Fruit fly (Drosophila melanogaster) whole organism, adult: ENCODE data around the gene CAHbeta.

Source experiments
- CG11617 ChIP-seq: fragments of 200-800 bp; sonication (Bioruptor generic); optimal IDR thresholded peaks from 2 replicates; lab custom pipeline; 2017; ENCODE audit warnings: mild to moderate bottlenecking, missing biosample characterization, missing genetic modification reagents, missing genetic modification characterization
- CG12768 ChIP-seq: fragments of 200-800 bp; sonication (Bioruptor generic); optimal IDR thresholded peaks from 2 replicates; lab custom pipeline; 2017; ENCODE audit warnings: missing biosample characterization, missing genetic modification characterization, mild to moderate bottlenecking, moderate library complexity, missing genetic modification reagents
- CG14711 ChIP-seq: fragments of 200-800 bp; sonication (Bioruptor generic); optimal IDR thresholded peaks from 2 replicates; lab custom pipeline; 2018; ENCODE audit warnings: missing biosample characterization, mild to moderate bottlenecking, missing genetic modification characterization, moderate library complexity
- CG1620 ChIP-seq: fragments of 200-800 bp; sonication (Bioruptor generic); optimal IDR thresholded peaks from 2 replicates; lab custom pipeline; 2016; ENCODE audit warnings: missing biosample characterization, missing genetic modification characterization
- CG33017 ChIP-seq: fragments of 200-800 bp; sonication (Bioruptor generic); optimal IDR thresholded peaks from 2 replicates; lab custom pipeline; 2018; ENCODE audit warnings: missing biosample characterization, mild to moderate bottlenecking, missing genetic modification characterization, moderate library complexity
- CG5204 ChIP-seq: fragments of 200-800 bp; sonication (Bioruptor generic); optimal IDR thresholded peaks from 2 replicates; lab custom pipeline; 2016; ENCODE audit warnings: missing biosample characterization, missing genetic modification characterization
- CG7045 ChIP-seq: fragments of 200-800 bp; sonication (Bioruptor generic); optimal IDR thresholded peaks from 2 replicates; lab custom pipeline; 2017; ENCODE audit warnings: missing biosample characterization, mild to moderate bottlenecking, missing genetic modification characterization
- CG7101 ChIP-seq: fragments of 200-800 bp; sonication (Bioruptor generic); optimal IDR thresholded peaks from 2 replicates; lab custom pipeline; 2018; ENCODE audit warnings: missing biosample characterization, mild to moderate bottlenecking, missing genetic modification characterization, moderate library complexity
- Clk ChIP-seq: fragments of 200-800 bp; sonication (Bioruptor generic); optimal IDR thresholded peaks from 2 replicates; lab custom pipeline; 2017; ENCODE audit warnings: missing biosample characterization, missing genetic modification characterization
- Crg-1 ChIP-seq: fragments of 200-800 bp; sonication (Bioruptor generic); optimal IDR thresholded peaks from 2 replicates; lab custom pipeline; 2016; ENCODE audit warnings: missing biosample characterization, missing genetic modification characterization
- Hr96 ChIP-seq: fragments of 200-800 bp; sonication (Bioruptor generic); optimal IDR thresholded peaks from 2 replicates; lab custom pipeline; 2016; ENCODE audit warnings: missing biosample characterization, missing genetic modification characterization
- Mnt ChIP-seq: fragments of 200-800 bp; sonication (Bioruptor generic); optimal IDR thresholded peaks from 2 replicates; lab custom pipeline; 2016; ENCODE audit warnings: missing biosample characterization, mild to moderate bottlenecking, missing genetic modification characterization
- bab1 ChIP-seq: fragments of 200-800 bp; sonication (Bioruptor generic); optimal IDR thresholded peaks from 3 replicates; lab custom pipeline; 2019; ENCODE audit warnings: missing biosample characterization, mild to moderate bottlenecking, missing genetic modification characterization, moderate library complexity
- cic ChIP-seq: fragments of 200-800 bp; sonication (Bioruptor generic); optimal IDR thresholded peaks from 2 replicates; lab custom pipeline; 2017; ENCODE audit warnings: missing biosample characterization, mild to moderate bottlenecking, missing genetic modification characterization, moderate library complexity
- cnc ChIP-seq, 2 experiments: fragments of >200 bp; optimal IDR thresholded peaks; 2 replicates each; lab custom pipeline; 2017
- kay ChIP-seq: fragments of 200-800 bp; sonication (Bioruptor generic); peaks from one replicate; lab custom pipeline; 2016; ENCODE audit warnings: missing biosample characterization, missing genetic modification characterization, borderline replicate concordance
- ovo ChIP-seq: fragments of 200-800 bp; sonication (Bioruptor generic); optimal IDR thresholded peaks from 2 replicates; lab custom pipeline; 2016; ENCODE audit warnings: missing biosample characterization, missing genetic modification characterization
- pad ChIP-seq: fragments of 200-800 bp; sonication (Bioruptor generic); optimal IDR thresholded peaks from 3 replicates; lab custom pipeline; 2017; ENCODE audit warnings: missing biosample characterization, missing genetic modification characterization, mild to moderate bottlenecking, moderate library complexity, missing genetic modification reagents
- tj ChIP-seq: fragments of 200-800 bp; sonication (Bioruptor generic); optimal IDR thresholded peaks from 3 replicates; lab custom pipeline; 2017; ENCODE audit warnings: missing biosample characterization, mild to moderate bottlenecking, missing genetic modification characterization, moderate library complexity
- toe ChIP-seq: fragments of 200-800 bp; sonication (Bioruptor generic); optimal IDR thresholded peaks from 2 replicates; lab custom pipeline; 2016; ENCODE audit warnings: missing biosample characterization, missing genetic modification characterization

CAHbeta gene

DNA sequence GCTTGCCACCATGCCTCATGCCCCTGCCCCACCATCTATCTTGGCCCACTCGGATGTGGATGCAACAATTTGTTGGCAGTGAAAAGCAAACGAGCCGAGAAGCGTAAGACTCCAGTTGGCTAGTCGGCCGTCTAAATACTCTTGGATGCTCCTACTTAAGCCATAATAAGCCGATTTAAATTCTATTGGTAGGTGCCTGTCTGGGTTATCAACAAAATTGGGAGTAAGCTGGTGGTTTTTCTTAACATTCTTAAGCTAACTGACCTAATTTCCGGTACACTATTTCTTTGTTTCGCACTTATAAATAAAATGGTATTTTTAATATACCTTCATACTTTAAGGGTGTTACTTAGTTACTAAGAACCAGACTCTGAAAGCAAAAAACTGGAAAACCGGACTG lies 22.9 kb upstream of the CAHbeta start:
- TF ChIP-seq toe (GFP tag; lab: Kevin White, UChicago) (no peak), CG33017 (tag; lab: Kevin White, UChicago) (no peak), ovo (no peak), kay (GFP tag; lab: Kevin White, UChicago) (no peak), CG5204 (GFP tag; lab: Kevin White, UChicago) (no peak), CG7101 (tag; lab: Kevin White, UChicago) (no peak), CG14711 (tag; lab: Kevin White, UChicago) (no peak), Clk (no peak), pad (no peak), CG1620 (GFP tag; lab: Kevin White, UChicago) (no peak), CG12768 (no peak), Crg-1 (no peak), CG11617 (GFP tag; lab: Kevin White, UChicago) (no peak), cic (no peak), tj (GFP tag; lab: Kevin White, UChicago) (no peak), Mnt (GFP tag; lab: Kevin White, UChicago) (no peak), cnc (optimal IDR thresholded peaks at IDR 0.05; lab: Kevin White, UChicago) (no peak), Hr96 (no peak), CG7045 (no peak)

DNA sequence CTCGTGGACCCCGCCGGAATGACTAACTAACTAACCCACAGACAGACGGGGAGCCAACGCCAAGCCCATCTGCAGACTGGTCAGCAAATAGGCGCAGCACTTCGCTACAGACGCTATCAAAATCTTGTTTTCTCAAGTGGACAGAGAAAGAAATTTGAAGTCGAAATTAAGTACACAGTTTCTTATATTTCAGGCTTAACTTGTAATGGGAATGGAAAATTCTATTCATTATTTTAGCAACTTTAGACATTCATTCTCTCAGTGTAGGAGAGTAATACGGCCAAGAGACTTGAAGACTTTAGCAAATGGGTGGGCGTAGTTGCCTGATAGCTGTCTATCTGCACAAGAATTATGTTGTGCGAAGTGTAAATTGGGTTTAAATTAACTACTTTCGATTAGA lies 22.4 kb upstream of the CAHbeta start:
- no peak for TF ChIP-seq cic
- no peak for TF ChIP-seq kay (GFP tag; lab: Kevin White, UChicago)
- TF ChIP-seq cnc (optimal IDR thresholded peaks at IDR 0.05; lab: Kevin White, UChicago) = no peak
- TF ChIP-seq CG7101 (tag; lab: Kevin White, UChicago) = no peak
- no peak for TF ChIP-seq Mnt (GFP tag; lab: Kevin White, UChicago)
- TF ChIP-seq tj (GFP tag; lab: Kevin White, UChicago) = no peak
- no peak for TF ChIP-seq ovo
- TF ChIP-seq Crg-1 = no peak
- no peak for TF ChIP-seq Hr96
- TF ChIP-seq CG1620 (GFP tag; lab: Kevin White, UChicago) = no peak
- no peak for TF ChIP-seq CG14711 (tag; lab: Kevin White, UChicago)
- no peak for TF ChIP-seq CG5204 (GFP tag; lab: Kevin White, UChicago)
- TF ChIP-seq toe (GFP tag; lab: Kevin White, UChicago) = no peak
- TF ChIP-seq Clk = no peak
- TF ChIP-seq bab1 = no peak
- no peak for TF ChIP-seq pad
- TF ChIP-seq CG7045 = no peak

DNA sequence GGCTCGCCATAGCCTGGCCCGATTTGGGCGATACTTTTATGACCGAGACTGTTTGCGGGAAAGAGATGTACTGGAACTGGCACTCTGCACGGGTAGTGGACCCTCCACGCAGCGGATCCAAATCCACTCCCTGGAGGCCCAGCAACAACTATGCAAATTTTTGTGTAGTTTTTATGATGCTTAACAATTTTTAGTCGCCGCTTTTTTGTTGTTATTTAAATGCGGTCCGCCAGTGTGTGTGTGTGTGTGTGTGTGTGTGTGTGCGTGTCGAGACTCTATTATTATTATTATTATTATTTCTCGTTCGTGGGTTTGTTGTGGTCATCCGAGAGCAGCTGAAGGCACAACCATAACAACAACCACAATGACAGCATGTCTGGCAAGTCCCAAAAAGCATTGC lies 21.5 kb upstream of the CAHbeta start:
- TF ChIP-seq tj (GFP tag; lab: Kevin White, UChicago) = no peak
- TF ChIP-seq CG7045 = no peak
- no peak for TF ChIP-seq CG33017 (tag; lab: Kevin White, UChicago)
- TF ChIP-seq cic = no peak
- no peak for TF ChIP-seq Crg-1

DNA sequence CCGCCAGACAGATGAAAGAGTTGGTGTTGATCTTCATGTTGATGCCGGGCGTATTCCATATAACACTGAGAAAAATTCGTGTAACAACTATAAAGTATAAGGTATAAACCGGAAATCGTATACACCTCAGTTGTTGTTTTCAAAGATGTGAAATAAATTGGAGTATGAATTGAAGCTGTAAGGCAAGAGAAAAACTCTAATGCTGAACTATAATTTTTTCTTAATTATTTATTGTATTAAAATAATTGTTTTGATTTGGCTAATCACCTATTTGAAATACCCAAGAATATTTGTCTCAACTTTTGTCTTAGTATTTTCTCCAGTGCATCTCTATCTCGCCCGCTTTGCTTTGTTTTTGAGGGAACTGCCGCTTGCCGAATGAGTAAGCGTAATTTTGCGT lies 20.3 kb upstream of the CAHbeta start:
- TF ChIP-seq kay (GFP tag; lab: Kevin White, UChicago) = no peak
- TF ChIP-seq cic = no peak
- TF ChIP-seq CG12768 = no peak
- TF ChIP-seq CG7101 (tag; lab: Kevin White, UChicago) = no peak
- TF ChIP-seq Hr96 = no peak

DNA sequence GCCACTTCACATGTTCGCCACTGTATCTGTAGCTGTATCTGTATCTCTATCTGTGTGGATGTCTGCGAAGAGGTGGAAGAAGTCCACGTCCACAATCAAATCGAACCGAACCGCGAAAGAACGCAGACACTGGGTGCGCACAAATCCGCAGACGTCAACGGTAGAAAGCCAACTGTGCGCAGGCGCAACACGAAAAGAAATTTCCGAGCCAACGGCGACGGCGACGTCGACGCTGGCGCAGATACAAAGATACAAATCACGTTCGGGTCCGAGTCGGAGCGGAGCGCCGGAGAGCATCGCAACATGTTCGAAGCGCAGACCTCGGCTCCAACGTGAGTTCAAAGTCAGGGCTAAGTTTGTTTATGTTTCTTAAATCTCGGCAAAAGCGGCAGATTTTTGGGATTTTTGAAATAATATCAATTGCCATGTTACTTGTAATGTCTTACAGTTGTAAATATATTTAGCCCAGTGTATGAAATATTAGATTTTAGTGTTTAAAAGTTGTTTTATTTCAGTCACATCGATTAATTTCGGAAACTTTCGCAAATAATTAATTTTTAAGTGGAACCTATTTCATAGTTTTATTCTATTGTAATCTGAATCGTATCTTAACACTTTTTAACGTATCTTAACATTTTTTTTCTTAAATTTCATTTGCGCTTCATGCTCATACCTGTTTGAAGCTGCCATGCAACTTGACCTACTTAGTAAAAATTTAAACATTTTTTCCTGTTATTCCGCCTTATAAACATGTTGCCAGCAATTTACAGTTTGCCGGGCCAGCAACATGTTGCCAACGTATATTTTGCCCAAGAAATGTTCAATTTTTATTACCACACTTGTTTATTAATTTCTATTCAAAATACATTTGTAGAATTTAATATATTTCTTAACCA lies 17.6 kb upstream of the CAHbeta start, which contains the start of gene ich:
ich (minus strand) TSS at position 178 of the 896 bp plus-strand sequence.
- TF ChIP-seq tj (GFP tag; lab: Kevin White, UChicago) (no peak), CG5204 (GFP tag; lab: Kevin White, UChicago) (no peak), ovo (no peak), CG1620 (GFP tag; lab: Kevin White, UChicago) (no peak), CG33017 (tag; lab: Kevin White, UChicago) (no peak), CG7045 (no peak), CG14711 (tag; lab: Kevin White, UChicago) (no peak), kay (GFP tag; lab: Kevin White, UChicago) (no peak), pad (no peak), cic (no peak), Hr96 (no peak), cnc (optimal IDR thresholded peaks at IDR 0.05; lab: Kevin White, UChicago) (no peak), CG7101 (tag; lab: Kevin White, UChicago) (no peak), CG12768 (no peak), toe (GFP tag; lab: Kevin White, UChicago) (no peak), CG11617 (GFP tag; lab: Kevin White, UChicago) (no peak), Crg-1 (no peak)

DNA sequence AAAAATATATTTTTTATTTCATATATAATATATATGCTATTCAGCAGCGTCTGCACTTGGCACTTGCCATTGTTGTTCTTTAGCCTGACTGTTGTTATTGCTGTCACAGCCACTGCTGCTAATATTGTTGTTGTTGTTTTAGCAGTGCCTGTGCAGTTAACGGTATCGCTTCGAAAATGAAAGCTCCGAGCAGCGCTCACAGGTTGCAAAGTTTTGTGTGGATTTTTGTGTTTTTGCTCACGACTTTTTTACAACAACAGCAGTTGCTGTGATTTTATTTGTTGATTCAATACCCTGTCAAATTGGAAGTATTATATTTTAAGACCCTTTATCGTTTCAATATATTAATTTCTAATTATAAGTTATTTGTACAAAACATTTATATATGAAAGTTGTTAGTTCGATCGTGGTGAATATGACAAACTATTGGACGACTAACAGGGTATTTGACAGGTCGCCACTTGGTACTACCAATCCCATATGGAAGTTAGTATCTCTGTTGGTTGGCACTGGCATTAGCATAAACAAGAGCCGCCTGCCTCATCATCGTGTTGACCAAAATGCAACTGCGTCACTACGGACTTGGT lies 16.8 kb upstream of the CAHbeta start:
- TF ChIP-seq tj (GFP tag; lab: Kevin White, UChicago) (no peak), CG14711 (tag; lab: Kevin White, UChicago) (no peak), cnc (optimal IDR thresholded peaks at IDR 0.05; lab: Kevin White, UChicago) (no peak), Clk (no peak), CG5204 (GFP tag; lab: Kevin White, UChicago) (no peak), Crg-1 (no peak), CG1620 (GFP tag; lab: Kevin White, UChicago) (no peak), CG7101 (tag; lab: Kevin White, UChicago) (no peak), CG11617 (GFP tag; lab: Kevin White, UChicago) (no peak)
